Fruit fly (Drosophila melanogaster) whole organism, embryonic: ENCODE measurements around the gene SMC6.

Experiments
- Asciz ChIP-seq: fragments of 200-800 bp; sonication (Bioruptor generic); optimal IDR thresholded peaks from 2 replicates; lab custom pipeline; 2017; ENCODE audit warnings: missing biosample characterization, mild to moderate bottlenecking, missing genetic modification characterization, missing genetic modification reagents
- Bdp1 ChIP-seq: fragments of 200-800 bp; sonication (Bioruptor generic); optimal IDR thresholded peaks from 3 replicates; lab custom pipeline; 2016; ENCODE audit warnings: missing biosample characterization, missing genetic modification characterization
- CG10267 ChIP-seq: fragments of 200-800 bp; sonication (Bioruptor generic); optimal IDR thresholded peaks from 2 replicates; lab custom pipeline; 2018; ENCODE audit warnings: missing biosample characterization, mild to moderate bottlenecking, missing genetic modification characterization, moderate library complexity
- CG10321 ChIP-seq: fragments of 200-800 bp; sonication (Bioruptor generic); IDR thresholded peaks from 2 replicates; pipeline ENCODE4 v1.3.6; 2022; ENCODE audit warnings: missing biosample characterization, missing genetic modification characterization
- CG10462 ChIP-seq: fragments of 200-800 bp; sonication (Bioruptor generic); optimal IDR thresholded peaks from 2 replicates; lab custom pipeline; 2016; ENCODE audit warnings: missing biosample characterization, missing genetic modification characterization
- CG12219 ChIP-seq: fragments of 200-800 bp; sonication (Bioruptor generic); optimal IDR thresholded peaks from 3 replicates; lab custom pipeline; 2018; ENCODE audit warnings: missing biosample characterization, mild to moderate bottlenecking, missing genetic modification characterization
- CG15514 ChIP-seq: fragments of 200-800 bp; sonication (Bioruptor generic); optimal IDR thresholded peaks from 3 replicates; lab custom pipeline; 2017; ENCODE audit warnings: missing biosample characterization, missing genetic modification characterization, mild to moderate bottlenecking, moderate library complexity, missing genetic modification reagents
- CG1603 ChIP-seq: fragments of 200-800 bp; sonication (Bioruptor generic); optimal IDR thresholded peaks from 2 replicates; lab custom pipeline; 2019; ENCODE audit warnings: missing biosample characterization, mild to moderate bottlenecking, missing genetic modification characterization, moderate library complexity
- CG16863 ChIP-seq: fragments of 200-800 bp; sonication (Bioruptor generic); optimal IDR thresholded peaks from 3 replicates; lab custom pipeline; 2016; ENCODE audit warnings: missing biosample characterization, missing genetic modification characterization
- CG17912 ChIP-seq: fragments of 200-800 bp; sonication (Bioruptor generic); optimal IDR thresholded peaks from 2 replicates; lab custom pipeline; 2018; ENCODE audit warnings: missing biosample characterization, mild to moderate bottlenecking, missing genetic modification characterization
- CG18011 ChIP-seq: fragments of 200-800 bp; sonication (Bioruptor generic); optimal IDR thresholded peaks from 2 replicates; lab custom pipeline; 2017; ENCODE audit warnings: missing biosample characterization, missing genetic modification characterization, mild to moderate bottlenecking, moderate library complexity, missing genotype
- CG18599 ChIP-seq: fragments of 200-800 bp; sonication (Bioruptor generic); optimal IDR thresholded peaks from 3 replicates; lab custom pipeline; 2017; ENCODE audit warnings: missing biosample characterization, missing genetic modification characterization, mild to moderate bottlenecking, moderate library complexity, missing genetic modification reagents
- CG30403 ChIP-seq: fragments of 200-800 bp; sonication (Bioruptor generic); optimal IDR thresholded peaks from 3 replicates; lab custom pipeline; 2016; ENCODE audit warnings: missing biosample characterization, missing genetic modification characterization
- CG32532 ChIP-seq: fragments of 200-800 bp; sonication (Bioruptor generic); IDR thresholded peaks from 2 replicates; pipeline ENCODE4 v1.3.6; 2022; ENCODE audit warnings: missing biosample characterization, missing genetic modification characterization
- CG33213 ChIP-seq: fragments of 200-800 bp; sonication (Bioruptor generic); optimal IDR thresholded peaks from 3 replicates; lab custom pipeline; 2016; ENCODE audit warnings: missing biosample characterization, missing genetic modification characterization
- CG3847 ChIP-seq: fragments of 200-800 bp; sonication (Bioruptor generic); IDR thresholded peaks from 2 replicates; pipeline ENCODE4 v1.3.6; 2022; ENCODE audit warnings: missing biosample characterization, missing genetic modification characterization
- CG4854 ChIP-seq: fragments of 200-800 bp; sonication (Bioruptor generic); optimal IDR thresholded peaks from 2 replicates; lab custom pipeline; 2016; ENCODE audit warnings: missing biosample characterization, missing genetic modification characterization, inconsistent platforms
- CG7556 ChIP-seq: fragments of 200-800 bp; sonication (Bioruptor generic); optimal IDR thresholded peaks from 2 replicates; lab custom pipeline; 2017; ENCODE audit warnings: missing biosample characterization, mild to moderate bottlenecking, missing genetic modification characterization
- Chrac-16 ChIP-seq: fragments of 200-800 bp; sonication (Bioruptor generic); optimal IDR thresholded peaks from 3 replicates; lab custom pipeline; 2016; ENCODE audit warnings: missing biosample characterization, missing genetic modification characterization
- D19A ChIP-seq: fragments of 200-800 bp; optimal IDR thresholded peaks from 3 replicates; lab custom pipeline; 2019; ENCODE audit warnings: missing biosample characterization, mild to moderate bottlenecking, missing genetic modification characterization, moderate library complexity
- D19B ChIP-seq: fragments of 200-800 bp; sonication (Bioruptor generic); optimal IDR thresholded peaks from 2 replicates; lab custom pipeline; 2017; ENCODE audit warnings: missing biosample characterization, mild to moderate bottlenecking, missing genetic modification characterization
- Drgx ChIP-seq: fragments of 200-800 bp; sonication (Bioruptor generic); IDR thresholded peaks from 2 replicates; pipeline ENCODE4 v1.3.6; 2022; ENCODE audit warnings: missing biosample characterization, missing genetic modification characterization
- HLH3B ChIP-seq: fragments of 200-800 bp; sonication (Bioruptor generic); IDR thresholded peaks from 2 replicates; pipeline ENCODE4 v1.3.6; 2022; ENCODE audit warnings: missing biosample characterization, missing genetic modification characterization
- Jarid2 ChIP-seq: fragments of 200-800 bp; sonication (Bioruptor generic); optimal IDR thresholded peaks from 3 replicates; lab custom pipeline; 2017; ENCODE audit warnings: mild to moderate bottlenecking, missing biosample characterization, missing genetic modification reagents, missing genetic modification characterization
- Myb ChIP-seq: fragments of 200-800 bp; sonication (Bioruptor generic); optimal IDR thresholded peaks from 2 replicates; lab custom pipeline; 2016; ENCODE audit warnings: missing biosample characterization, missing genetic modification characterization
- NfI ChIP-seq: fragments of 200-800 bp; sonication (Bioruptor generic); optimal IDR thresholded peaks from 3 replicates; lab custom pipeline; 2018; ENCODE audit warnings: missing biosample characterization, mild to moderate bottlenecking, missing genetic modification characterization, moderate library complexity
- PHDP ChIP-seq: fragments of 200-800 bp; sonication (Bioruptor generic); optimal IDR thresholded peaks from 3 replicates; lab custom pipeline; 2018; ENCODE audit warnings: missing biosample characterization, mild to moderate bottlenecking, missing genetic modification characterization, moderate library complexity
- Rx ChIP-seq: fragments of 200-800 bp; sonication (Bioruptor generic); IDR thresholded peaks from 2 replicates; pipeline ENCODE4 v1.3.6; 2022; ENCODE audit warnings: missing biosample characterization, missing genetic modification characterization
- Scr ChIP-seq: fragments of 200-800 bp; sonication (Bioruptor generic); IDR thresholded peaks from 2 replicates; pipeline ENCODE4 v1.3.6; 2022; ENCODE audit warnings: missing biosample characterization, missing genetic modification characterization; ENCODE audit not compliant: partially characterized antibody
- Sox102F ChIP-seq: fragments of 200-800 bp; sonication (Bioruptor generic); optimal IDR thresholded peaks from 2 replicates; lab custom pipeline; 2018; ENCODE audit warnings: missing biosample characterization, mild to moderate bottlenecking, missing genetic modification characterization, moderate library complexity
- TFAM ChIP-seq: fragments of 200-800 bp; sonication (Bioruptor generic); optimal IDR thresholded peaks from 2 replicates; lab custom pipeline; 2017; ENCODE audit warnings: missing biosample characterization, missing genetic modification characterization, inconsistent platforms
- Xbp1 ChIP-seq: fragments of 200-800 bp; sonication (Bioruptor generic); optimal IDR thresholded peaks from 3 replicates; lab custom pipeline; 2016; ENCODE audit warnings: missing biosample characterization, mild to moderate bottlenecking, missing genetic modification characterization
- amos ChIP-seq: fragments of 200-800 bp; sonication (Bioruptor generic); IDR thresholded peaks from 2 replicates; pipeline ENCODE4 v1.3.6; 2022; ENCODE audit warnings: missing biosample characterization, missing genetic modification characterization; ENCODE audit not compliant: partially characterized antibody
- az2 ChIP-seq: fragments of 200-800 bp; sonication (Bioruptor generic); optimal IDR thresholded peaks from 3 replicates; lab custom pipeline; 2016; ENCODE audit warnings: missing biosample characterization, missing genetic modification characterization
- caup ChIP-seq: fragments of 200-800 bp; sonication (Bioruptor generic); optimal IDR thresholded peaks from 3 replicates; lab custom pipeline; 2017; ENCODE audit warnings: missing biosample characterization, mild to moderate bottlenecking, missing genetic modification characterization, moderate library complexity; ENCODE audit not compliant: severe bottlenecking
- chif ChIP-seq, 2 experiments: fragments of 200-800 bp; sonication (Bioruptor generic); optimal IDR thresholded peaks; 3 replicates each; lab custom pipeline; 2016; ENCODE audit warnings: missing biosample characterization in 2 of 2, missing genetic modification characterization in 2 of 2
- dm ChIP-seq: fragments of 200-800 bp; sonication (Bioruptor generic); optimal IDR thresholded peaks from 3 replicates; lab custom pipeline; 2016; ENCODE audit warnings: missing biosample characterization, missing genetic modification characterization
- gce ChIP-seq: fragments of 200-800 bp; sonication (Bioruptor generic); IDR thresholded peaks from 3 replicates; pipeline ENCODE4 v1.3.6; 2022; ENCODE audit warnings: missing biosample characterization, missing genetic modification characterization
- gcm ChIP-seq: fragments of 200-800 bp; sonication (Bioruptor generic); optimal IDR thresholded peaks from 2 replicates; lab custom pipeline; 2019; ENCODE audit warnings: missing biosample characterization, mild to moderate bottlenecking, missing genetic modification characterization, moderate library complexity
- grau ChIP-seq: fragments of 200-800 bp; optimal IDR thresholded peaks from 3 replicates; lab custom pipeline; 2019; ENCODE audit warnings: missing biosample characterization, mild to moderate bottlenecking, missing genetic modification characterization, moderate library complexity
- gsb-n ChIP-seq: fragments of 200-800 bp; sonication (Bioruptor generic); optimal IDR thresholded peaks from 3 replicates; lab custom pipeline; 2018; ENCODE audit warnings: missing biosample characterization, mild to moderate bottlenecking, missing genetic modification characterization
- ken ChIP-seq: fragments of 200-800 bp; sonication (Bioruptor generic); IDR thresholded peaks from 3 replicates; pipeline ENCODE4 v1.3.6; 2022; ENCODE audit warnings: missing biosample characterization, missing genetic modification characterization
- nom ChIP-seq: fragments of 200-800 bp; sonication (Bioruptor generic); optimal IDR thresholded peaks from 2 replicates; lab custom pipeline; 2017; ENCODE audit warnings: missing biosample characterization, missing genetic modification characterization, mild to moderate bottlenecking, moderate library complexity, missing genetic modification reagents
- pfk ChIP-seq: fragments of 200-800 bp; sonication (Bioruptor generic); optimal IDR thresholded peaks from 2 replicates; lab custom pipeline; 2018; ENCODE audit warnings: missing biosample characterization, mild to moderate bottlenecking, missing genetic modification characterization, moderate library complexity
- psq ChIP-seq: fragments of 200-800 bp; sonication (Bioruptor generic); optimal IDR thresholded peaks from 2 replicates; lab custom pipeline; 2017; ENCODE audit warnings: missing biosample characterization, missing genetic modification characterization
- sc ChIP-seq, 3 experiments: fragments of >200 bp in 2 of 3; fragments of 200-800 bp in 1 of 3; sonication (Bioruptor generic) in 1 of 3; optimal IDR thresholded peaks; 2 replicates in 2 of 3; 3 replicates in 1 of 3; lab custom pipeline; 2017; ENCODE audit warnings: mild to moderate bottlenecking in 1 of 3, missing biosample characterization in 1 of 3, missing genetic modification characterization in 1 of 3, missing genetic modification reagents in 1 of 3
- ttk ChIP-seq: fragments of 200-800 bp; sonication (Bioruptor generic); IDR thresholded peaks from 2 replicates; pipeline ENCODE4 v2.1.2; 2022; ENCODE audit warnings: missing biosample characterization, missing genetic modification characterization
- vnd ChIP-seq: fragments of 200-800 bp; sonication (Bioruptor generic); IDR thresholded peaks from 3 replicates; pipeline ENCODE4 v1.3.6; 2022; ENCODE audit warnings: missing biosample characterization, missing genetic modification characterization; ENCODE audit not compliant: partially characterized antibody

Gene SMC6

dm6 chr3R:24163556-24164022, 29.6 kb downstream of the SMC6 start, which contains the start of gene Apc2 (continued):
- TF ChIP-seq vnd (GFP tag; lab: Robert Waterston, UW) (peak; percentile 47; the same call in 1 of the 3 replicates), az2 (GFP tag; lab: Kevin White, UChicago) (peak; percentile 72), CG16863 (GFP tag; lab: Kevin White, UChicago) (peak; percentile 11), Jarid2 (GFP tag; lab: Kevin White, UChicago) (no peak), CG32532 (GFP tag; lab: Robert Waterston, UW) (peak; percentile 74), CG18599 (peak; percentile 24), amos (GFP tag; lab: Robert Waterston, UW) (peak; percentile 52), Scr (GFP tag; lab: Robert Waterston, UW) (peak; percentile 74), ttk (GFP tag; lab: Robert Waterston, UW) (peak; percentile 64), Myb (peak; percentile 2), CG10267 (tag; lab: Kevin White, UChicago) (peak; percentile 66), TFAM (GFP tag; lab: Kevin White, UChicago) (no peak), NfI (GFP tag; lab: Kevin White, UChicago) (peak; percentile 56), chif (GFP tag; optimal IDR thresholded peaks at IDR 0.05; lab: Kevin White, UChicago) (peak in 1 of 2 experiments; percentile 25), gsb-n (tag; lab: Kevin White, UChicago) (peak; percentile 41), CG33213 (GFP tag; lab: Kevin White, UChicago) (no peak), caup (peak; percentile 43), sc (optimal IDR thresholded peaks at IDR 0.05; lab: Kevin White, UChicago) (no peak), sc (GFP tag; optimal IDR thresholded peaks at IDR 0.05; lab: Kevin White, UChicago) (peak; percentile 37), ken (GFP tag; lab: Robert Waterston, UW) (peak; percentile 59; the same call in 2 of the 3 replicates), grau (tag; lab: Kevin White, UChicago) (peak; percentile 71), D19A (tag; lab: Kevin White, UChicago) (peak; percentile 65), CG10321 (GFP tag; lab: Robert Waterston, UW) (0 out of 2 replicates have a peak, but pooled peaks have one; percentile 21), CG15514 (GFP tag; lab: Kevin White, UChicago) (peak; percentile 69), nom (GFP tag; lab: Kevin White, UChicago) (peak; percentile 17), Rx (GFP tag; lab: Robert Waterston, UW) (peak; percentile 58), Xbp1 (GFP tag; lab: Kevin White, UChicago) (peak; percentile 69), PHDP (tag; lab: Kevin White, UChicago) (peak; percentile 53), HLH3B (GFP tag; lab: Robert Waterston, UW) (peak; percentile 57; the same call in 1 of the 2 replicates), CG4854 (GFP tag; lab: Kevin White, UChicago) (peak; percentile 25), CG7556 (GFP tag; lab: Kevin White, UChicago) (peak; percentile 60), gce (GFP tag; lab: Robert Waterston, UW) (0 out of 3 replicates have a peak, but pooled peaks have one; percentile 8), gcm (GFP tag; lab: Kevin White, UChicago) (peak; percentile 13), D19B (peak; percentile 36), CG10462 (GFP tag; lab: Kevin White, UChicago) (peak; percentile 73), CG12219 (GFP tag; lab: Kevin White, UChicago) (peak; percentile 5), Sox102F (GFP tag; lab: Kevin White, UChicago) (peak; percentile 68), CG17912 (GFP tag; lab: Kevin White, UChicago) (no peak), Drgx (GFP tag; lab: Robert Waterston, UW) (peak; percentile 52; the same call in 1 of the 2 replicates), CG30403 (GFP tag; lab: Kevin White, UChicago) (peak; percentile 72), dm (GFP tag; lab: Kevin White, UChicago) (no peak), Chrac-16 (GFP tag; lab: Kevin White, UChicago) (peak; percentile 47), psq (GFP tag; lab: Kevin White, UChicago) (peak; percentile 10), CG18011 (peak; percentile 0), CG1603 (no peak), CG3847 (GFP tag; lab: Robert Waterston, UW) (no peak), pfk (GFP tag; lab: Kevin White, UChicago) (no peak), Asciz (no peak), Bdp1 (GFP tag; lab: Kevin White, UChicago) (peak; percentile 14)
